Fruit fly (Drosophila melanogaster): ENCODE measurements around the gene mdlc.

DNA sequence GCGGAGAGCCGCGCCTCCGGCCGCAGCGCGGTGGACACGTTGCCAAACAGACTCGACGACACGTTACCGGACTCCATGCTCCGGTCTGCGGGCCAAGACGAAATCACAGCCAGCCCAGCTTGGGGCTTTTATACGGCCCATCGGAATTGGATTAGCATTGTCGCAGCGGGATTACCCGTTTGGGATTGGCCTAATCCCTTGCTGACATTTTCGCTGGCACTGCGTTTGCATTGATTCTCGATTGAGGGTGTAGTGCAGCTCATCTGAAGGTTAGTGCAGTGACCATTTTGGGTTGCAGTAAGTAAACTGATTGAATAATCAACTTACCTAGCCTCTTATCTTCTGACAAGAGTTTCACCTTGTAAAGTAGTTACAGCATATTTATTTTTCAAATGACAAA, 24.8 kb downstream of the mdlc start, which contains the start of gene Rh3:
- TF ChIP-seq psq (optimal IDR thresholded peaks at IDR 0.05) (no peak), pan (optimal IDR thresholded peaks at IDR 0.05) (no peak), usp (GFP tag; optimal IDR thresholded peaks at IDR 0.05) (no peak)
